Worm (Caenorhabditis elegans) whole organism, L4 larva: ENCODE results near the gene F42G2.2.

Source experiments
- D1046.2 ChIP-seq: fragments of 200-800 bp; sonication (Bioruptor generic); IDR thresholded peaks from 2 replicates; pipeline ENCODE4 v1.3.6; 2022; ENCODE audit warnings: missing genetic modification characterization, missing compliant biosample characterization
- F10B5.3 ChIP-seq: sonication (generic microtip); optimal IDR thresholded peaks from 2 replicates; lab custom pipeline; 2016; ENCODE audit warnings: mild to moderate bottlenecking, missing genetic modification characterization, missing compliant biosample characterization
- F49E8.2 ChIP-seq: sonication (generic microtip); optimal IDR thresholded peaks from 2 replicates; lab custom pipeline; 2016; ENCODE audit warnings: missing compliant biosample characterization, mild to moderate bottlenecking, missing genetic modification characterization, borderline replicate concordance
- T26A8.4 ChIP-seq: fragments of 200-800 bp; sonication (Bioruptor generic); IDR thresholded peaks from 2 replicates; pipeline ENCODE4 v1.3.6; 2022; ENCODE audit warnings: missing genetic modification characterization, missing compliant biosample characterization
- Y48G9A.11 ChIP-seq: fragments of 200-800 bp; sonication (Bioruptor generic); IDR thresholded peaks from 2 replicates; pipeline ENCODE4 v1.3.6; 2022; ENCODE audit warnings: missing genetic modification reagents, missing genetic modification characterization, missing compliant biosample characterization
- ZK337.2 ChIP-seq: fragments of 200-800 bp; sonication (Bioruptor generic); IDR thresholded peaks from 2 replicates; pipeline ENCODE4 v1.3.6; 2022; ENCODE audit warnings: missing genetic modification reagents, missing genetic modification characterization, missing compliant biosample characterization
- aha-1 ChIP-seq: fragments of 150-350 bp; peaks from one replicate; lab custom pipeline; 2014; ENCODE audit warnings: missing biosample characterization, missing genetic modification characterization
- ceh-28 ChIP-seq: fragments of 150-350 bp; optimal IDR thresholded peaks from 2 replicates; lab custom pipeline; 2014; ENCODE audit warnings: missing biosample characterization, missing genetic modification reagents, missing genetic modification characterization
- ceh-32 ChIP-seq: sonication (generic microtip); optimal IDR thresholded peaks from 2 replicates; lab custom pipeline; 2016; ENCODE audit warnings: mild to moderate bottlenecking, missing genetic modification characterization, missing compliant biosample characterization; ENCODE audit not compliant: poor library complexity
- ceh-44 ChIP-seq: fragments of 200-800 bp; sonication (Bioruptor generic); IDR thresholded peaks from 2 replicates; pipeline ENCODE4 v1.3.6; 2022; ENCODE audit warnings: missing genetic modification reagents, missing genetic modification characterization, missing compliant biosample characterization
- daf-12 ChIP-seq: fragments of 150-350 bp; optimal IDR thresholded peaks from 2 replicates; lab custom pipeline; 2014; ENCODE audit warnings: missing biosample characterization, missing genetic modification reagents, missing genetic modification characterization
- dmd-6 ChIP-seq: fragments of 200-800 bp; sonication (Bioruptor generic); IDR thresholded peaks from 2 replicates; pipeline ENCODE4 v1.3.6; 2022; ENCODE audit warnings: missing genetic modification reagents, missing genetic modification characterization, missing compliant biosample characterization
- dmd-9 ChIP-seq: fragments of 200-800 bp; sonication (Bioruptor generic); IDR thresholded peaks from 2 replicates; pipeline ENCODE4 v1.3.6; 2022; ENCODE audit warnings: missing genetic modification reagents, missing genetic modification characterization, missing compliant biosample characterization
- dpl-1 ChIP-seq: fragments of 150-350 bp; optimal IDR thresholded peaks from 2 replicates; lab custom pipeline; 2014; ENCODE audit warnings: missing biosample characterization, missing genetic modification reagents, missing genetic modification characterization
- duxl-1 ChIP-seq: sonication (generic microtip); optimal IDR thresholded peaks from 2 replicates; lab custom pipeline; 2016; ENCODE audit warnings: mild to moderate bottlenecking, missing genetic modification characterization, moderate library complexity, missing compliant biosample characterization; ENCODE audit not compliant: poor library complexity
- dve-1 ChIP-seq: sonication (generic microtip); optimal IDR thresholded peaks from 2 replicates; lab custom pipeline; 2017; ENCODE audit warnings: antibody characterized with exemption, mild to moderate bottlenecking, missing genetic modification characterization, missing compliant biosample characterization; ENCODE audit not compliant: insufficient read depth
- egl-27 ChIP-seq: sonication (generic microtip); optimal IDR thresholded peaks from 3 replicates; lab custom pipeline; 2017; ENCODE audit warnings: missing biosample characterization, missing genetic modification reagents, missing genetic modification characterization
- fkh-10 ChIP-seq: fragments of 150-350 bp; optimal IDR thresholded peaks from 2 replicates; lab custom pipeline; 2014; ENCODE audit warnings: missing biosample characterization, missing genetic modification reagents, missing genetic modification characterization
- hif-1 ChIP-seq, 2 experiments: sonication (generic microtip); optimal IDR thresholded peaks; 2 replicates each; lab custom pipeline; 2016 to 2017; ENCODE audit warnings: missing compliant biosample characterization in 2 of 2, missing genetic modification characterization in 2 of 2, missing genetic modification reagents in 2 of 2, missing genotype in 2 of 2, mild to moderate bottlenecking in 1 of 2
- hlh-11 ChIP-seq: fragments of 200-800 bp; sonication (Bioruptor generic); optimal IDR thresholded peaks from 2 replicates; lab custom pipeline; 2018; ENCODE audit warnings: mild to moderate bottlenecking, missing genetic modification characterization, missing compliant biosample characterization
- hmg-1.1 ChIP-seq: fragments of 200-800 bp; sonication (Bioruptor generic); IDR thresholded peaks from 2 replicates; pipeline ENCODE4 v1.3.6; 2022; ENCODE audit warnings: missing genetic modification reagents, missing genetic modification characterization, missing compliant biosample characterization
- lin-13 ChIP-seq: fragments of 150-350 bp; optimal IDR thresholded peaks from 2 replicates; lab custom pipeline; 2014; ENCODE audit warnings: missing biosample characterization, missing genetic modification reagents, missing genetic modification characterization
- lin-38 ChIP-seq: fragments of 200-800 bp; sonication (Bioruptor generic); IDR thresholded peaks from 2 replicates; pipeline ENCODE4 v1.3.6; 2022; ENCODE audit warnings: missing genetic modification reagents, missing genetic modification characterization, missing compliant biosample characterization
- lsy-2 ChIP-seq, 2 experiments: fragments of 150-350 bp in 1 of 2; sonication (generic microtip) in 1 of 2; optimal IDR thresholded peaks; 2 replicates each; lab custom pipeline; 2014 to 2017; ENCODE audit warnings: missing biosample characterization in 2 of 2, missing genetic modification characterization in 2 of 2
- madf-9 ChIP-seq: fragments of 200-800 bp; sonication (Bioruptor generic); conservative IDR thresholded peaks from 2 replicates; pipeline ENCODE4 v1.3.6; 2022; ENCODE audit warnings: missing genetic modification reagents, missing genetic modification characterization, missing compliant biosample characterization
- mdt-29 ChIP-seq: fragments of 200-800 bp; sonication (Bioruptor generic); IDR thresholded peaks from 2 replicates; pipeline ENCODE4 v1.3.6; 2022; ENCODE audit warnings: missing genetic modification reagents, missing genetic modification characterization, missing compliant biosample characterization
- mep-1 ChIP-seq: fragments of 150-350 bp; sonication (generic microtip); optimal IDR thresholded peaks from 3 replicates; lab custom pipeline; 2014; ENCODE audit warnings: missing biosample characterization, missing genetic modification characterization
- mes-2 ChIP-seq: sonication (generic microtip); optimal IDR thresholded peaks from 2 replicates; lab custom pipeline; 2016; ENCODE audit warnings: missing genotype, mild to moderate bottlenecking, missing genetic modification characterization, missing compliant biosample characterization; ENCODE audit not compliant: poor library complexity, severe bottlenecking
- mxl-3 ChIP-seq: fragments of 200-800 bp; sonication (Bioruptor generic); optimal IDR thresholded peaks from 2 replicates; lab custom pipeline; 2018; ENCODE audit warnings: mild to moderate bottlenecking, missing genetic modification characterization, missing compliant biosample characterization
- nhr-102 ChIP-seq: sonication (generic microtip); optimal IDR thresholded peaks from 2 replicates; lab custom pipeline; 2016; ENCODE audit warnings: mild to moderate bottlenecking, missing genetic modification characterization, moderate library complexity, missing compliant biosample characterization
- nhr-41 ChIP-seq: fragments of 200-800 bp; sonication (Bioruptor generic); IDR thresholded peaks from 2 replicates; pipeline ENCODE4 v1.3.6; 2022; ENCODE audit warnings: missing genetic modification reagents, missing genetic modification characterization, missing compliant biosample characterization
- pha-4 ChIP-seq, 2 experiments: fragments of 150-350 bp in 1 of 2; fragments of 200-800 bp in 1 of 2; sonication (Bioruptor generic) in 1 of 2; IDR thresholded peaks in 1 of 2; optimal IDR thresholded peaks in 1 of 2; 2 replicates each; pipeline versions ENCODE4 v1.3.6 to Lab custom; 2014 to 2022; ENCODE audit warnings: missing genetic modification characterization in 2 of 2, missing genetic modification reagents in 2 of 2, missing biosample characterization in 1 of 2, missing compliant biosample characterization in 1 of 2
- snpc-1.2 ChIP-seq: fragments of 200-800 bp; sonication (Bioruptor generic); IDR thresholded peaks from 2 replicates; pipeline ENCODE4 v1.3.6; 2022; ENCODE audit warnings: missing genetic modification reagents, missing genetic modification characterization, missing compliant biosample characterization
- unc-130 ChIP-seq: sonication (generic microtip); optimal IDR thresholded peaks from 2 replicates; lab custom pipeline; 2016; ENCODE audit warnings: missing genetic modification reagents, missing genetic modification characterization, missing compliant biosample characterization
- unc-39 ChIP-seq: sonication (generic microtip); optimal IDR thresholded peaks from 2 replicates; lab custom pipeline; 2017; ENCODE audit warnings: missing biosample characterization, missing genetic modification characterization
- unc-62 ChIP-seq, 3 experiments: fragments of 150-350 bp in 1 of 3; sonication (generic microtip); optimal IDR thresholded peaks in 2 of 3; peaks in 1 of 3; 1 replicate in 1 of 3; 2 replicates in 2 of 3; lab custom pipeline; 2014 to 2017; ENCODE audit warnings: missing biosample characterization in 3 of 3, missing genetic modification characterization in 3 of 3, missing genetic modification reagents in 3 of 3, missing genotype in 1 of 3
- vab-7 ChIP-seq: fragments of 200-800 bp; sonication (Bioruptor generic); IDR thresholded peaks from 2 replicates; pipeline ENCODE4 v1.3.6; 2022; ENCODE audit warnings: missing genetic modification reagents, missing genetic modification characterization, missing compliant biosample characterization
- zfp-3 ChIP-seq: fragments of 200-800 bp; sonication (Bioruptor generic); conservative IDR thresholded peaks from 2 replicates; pipeline ENCODE4 v1.3.6; 2022; ENCODE audit warnings: missing genetic modification reagents, missing genetic modification characterization, missing compliant biosample characterization
- zip-11 ChIP-seq: fragments of 200-800 bp; sonication (Bioruptor generic); IDR thresholded peaks from 2 replicates; pipeline ENCODE4 v1.3.6; 2022; ENCODE audit warnings: missing genetic modification characterization, missing compliant biosample characterization

F42G2.2 gene

ce11 chrII:2446727-2447126 is 24.7 kb downstream of the F42G2.2 start:
- TF ChIP-seq duxl-1 (tag; lab: Kevin White, UChicago), result no peak
- no peak for TF ChIP-seq hmg-1.1 (GFP tag; lab: Robert Waterston, UW)
- TF ChIP-seq fkh-10 (GFP tag; lab: Kevin White, UChicago), result no peak
- no peak for TF ChIP-seq ceh-32 (tag; lab: Kevin White, UChicago)
- no peak for TF ChIP-seq zfp-3 (GFP tag; lab: Robert Waterston, UW)
- TF ChIP-seq unc-62 (GFP tag; optimal IDR thresholded peaks at IDR 0.05 in 1 of 2; lab: Kevin White, UChicago), result peak in 1 of 2 experiments; percentile 91
- no peak for TF ChIP-seq unc-62 (tag; optimal IDR thresholded peaks at IDR 0.05; lab: Kevin White, UChicago)

- peak; percentile 80 for TF ChIP-seq ceh-44
- 0 out of 2 replicates have a peak, but pooled peaks have one; percentile 18 for TF ChIP-seq mdt-29
- TF ChIP-seq mxl-3, result peak; percentile 11
- peak; percentile 48; the same call in 1 of the 2 replicates for TF ChIP-seq zfp-3 (GFP tag; lab: Robert Waterston, UW)
- peak; percentile 22 for TF ChIP-seq nhr-102
- peak; percentile 1 for TF ChIP-seq dve-1 (tag; lab: Kevin White, UChicago)
- no peak for TF ChIP-seq unc-39 (tag; lab: Kevin White, UChicago)
- peak; percentile 36 for TF ChIP-seq hlh-11 (tag; lab: Kevin White, UChicago)
- peak; percentile 96 for TF ChIP-seq ZK337.2 (GFP tag; lab: Robert Waterston, UW)
- TF ChIP-seq dmd-6 (GFP tag; lab: Robert Waterston, UW), result peak; percentile 47
- no peak for TF ChIP-seq egl-27
- peak; percentile 54; the same call in 1 of the 2 replicates for TF ChIP-seq D1046.2 (GFP tag; lab: Robert Waterston, UW)
- TF ChIP-seq daf-12, result no peak
- 0 out of 2 replicates have a peak, but pooled peaks have one; percentile 11 for TF ChIP-seq snpc-1.2 (GFP tag; lab: Robert Waterston, UW)
- TF ChIP-seq nhr-41 (GFP tag; lab: Robert Waterston, UW), result no peak
- no peak for TF ChIP-seq unc-62 (GFP tag; optimal IDR thresholded peaks at IDR 0.05 in 1 of 2; lab: Kevin White, UChicago)
- no peak for TF ChIP-seq unc-62 (tag; optimal IDR thresholded peaks at IDR 0.05; lab: Kevin White, UChicago)
- TF ChIP-seq ceh-28 (tag; lab: Kevin White, UChicago), result no peak
- TF ChIP-seq mes-2 (tag; lab: Kevin White, UChicago), result peak; percentile 93
- peak; percentile 41; the same call in 1 of the 2 replicates for TF ChIP-seq madf-9 (GFP tag; lab: Robert Waterston, UW)
- peak; percentile 51; the same call in 1 of the 2 replicates for TF ChIP-seq pha-4 (GFP tag; IDR thresholded peaks at IDR 0.05; lab: Robert Waterston, UW)
- no peak for TF ChIP-seq pha-4 (tag; optimal IDR thresholded peaks at IDR 0.05; lab: Kevin White, UChicago)
- TF ChIP-seq dmd-9, result peak; percentile 73; the same call in 1 of the 2 replicates
- peak; percentile 82 for TF ChIP-seq lin-38 (GFP tag; lab: Robert Waterston, UW)
- TF ChIP-seq vab-7 (GFP tag; lab: Robert Waterston, UW), result 0 out of 2 replicates have a peak, but pooled peaks have one; percentile 25
- no peak for TF ChIP-seq lin-13 (GFP tag; lab: Kevin White, UChicago)
- peak; percentile 82 for TF ChIP-seq Y48G9A.11 (GFP tag; lab: Robert Waterston, UW)
- TF ChIP-seq F49E8.2, result peak; percentile 35
- TF ChIP-seq zip-11, result no peak
- TF ChIP-seq unc-130 (GFP tag; lab: Kevin White, UChicago), result peak; percentile 92
- TF ChIP-seq lsy-2 (tag; optimal IDR thresholded peaks at IDR 0.05; lab: Kevin White, UChicago), result peak in 1 of 2 experiments; percentile 36
- no peak for TF ChIP-seq mep-1 (tag; lab: Kevin White, UChicago)
- TF ChIP-seq aha-1 (tag; lab: Kevin White, UChicago), result peak; percentile 66
- peak in 1 of 2 experiments; percentile 75 for TF ChIP-seq hif-1 (tag; optimal IDR thresholded peaks at IDR 0.05; lab: Kevin White, UChicago)
- no peak for TF ChIP-seq T26A8.4 (GFP tag; lab: Robert Waterston, UW)
- TF ChIP-seq F10B5.3 (tag; lab: Kevin White, UChicago), result no peak
- peak; percentile 88 for TF ChIP-seq dpl-1
Observed at ce11 chrII:2450990-2451389, 29.0 kb downstream of the F42G2.2 start.
